Fruit fly (Drosophila melanogaster): Measurements from ENCODE around the gene Ibf1.

The Ibf1 gene

DNA sequence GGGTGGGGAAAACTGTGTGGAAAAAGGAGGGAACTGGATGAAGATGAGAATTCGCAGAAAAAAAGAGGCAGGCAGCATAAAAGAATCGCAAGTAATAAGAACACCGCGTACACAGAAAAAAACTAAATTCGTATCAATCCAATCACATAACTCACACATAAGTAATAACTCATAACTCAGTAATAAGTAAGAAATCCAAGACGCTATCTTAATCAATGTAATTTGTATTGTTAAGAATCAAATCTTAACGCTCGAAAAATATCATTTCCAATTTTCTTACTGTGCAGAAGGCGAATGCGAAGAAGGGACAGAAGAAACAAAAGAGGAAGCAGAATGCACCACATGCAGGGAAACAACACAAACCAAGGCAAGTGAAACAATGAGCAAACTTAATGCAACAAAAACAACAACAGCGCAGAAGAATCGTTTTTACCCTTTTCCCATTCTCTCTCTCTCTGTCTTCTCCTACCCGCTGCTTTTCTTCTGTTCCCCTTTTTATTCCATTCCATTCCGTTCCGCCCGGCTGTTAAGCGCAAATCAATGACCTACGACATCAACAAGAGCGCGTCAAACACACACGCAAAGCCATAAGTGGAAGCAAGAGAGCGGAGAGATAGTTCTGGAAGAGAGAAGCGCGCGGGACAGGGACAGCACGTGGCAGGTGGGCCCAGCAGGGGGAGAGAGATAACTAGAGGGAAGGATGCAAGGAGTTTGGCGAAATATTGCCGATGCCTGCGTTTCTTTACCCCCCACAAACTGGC is 29.5 kb upstream of the Ibf1 start (continued):
- TF ChIP-seq svp (GFP tag) (peak; percentile 100), achi (GFP tag; optimal IDR thresholded peaks at IDR 0.05) (peak; percentile 99), CG7368 (GFP tag; optimal IDR thresholded peaks at IDR 0.05) (peak; percentile 99), dac (GFP tag; optimal IDR thresholded peaks at IDR 0.05) (peak; percentile 75), CG6808 (GFP tag; optimal IDR thresholded peaks at IDR 0.05) (peak; percentile 99), Blimp-1 (GFP tag; optimal IDR thresholded peaks at IDR 0.05) (peak; percentile 95), Gug (GFP tag; IDR thresholded peaks at IDR 0.05) (peak; percentile 96), Smox (GFP tag; optimal IDR thresholded peaks at IDR 0.05) (peak; percentile 99), CG6854 (GFP tag; optimal IDR thresholded peaks at IDR 0.05) (peak; percentile 98), CG16779 (tag; optimal IDR thresholded peaks at IDR 0.05) (peak; percentile 97), CG8119 (GFP tag; IDR thresholded peaks at IDR 0.05) (peak; percentile 97), CG11762 (GFP tag; optimal IDR thresholded peaks at IDR 0.05; ENCODE audit: insufficient read depth) (peak; percentile 98), CG8319 (GFP tag; optimal IDR thresholded peaks at IDR 0.05) (peak; percentile 98), pdm3 (GFP tag; optimal IDR thresholded peaks at IDR 0.05) (peak; percentile 99), CG31627 (GFP tag; optimal IDR thresholded peaks at IDR 0.05) (peak; percentile 99), cyc (GFP tag; optimal IDR thresholded peaks at IDR 0.05) (peak; percentile 99), fd59A (GFP tag; optimal IDR thresholded peaks at IDR 0.05) (peak; percentile 99), Ets21C (GFP tag; optimal IDR thresholded peaks at IDR 0.05) (peak; percentile 98), dsx (GFP tag; optimal IDR thresholded peaks at IDR 0.05; ENCODE audit: poor library complexity, severe bottlenecking) (peak; percentile 99), CG9139 (GFP tag; optimal IDR thresholded peaks at IDR 0.05) (peak; percentile 99), CG10631 (GFP tag; optimal IDR thresholded peaks at IDR 0.05) (peak; percentile 100), Sox15 (GFP tag; optimal IDR thresholded peaks at IDR 0.05) (peak; percentile 98), eg (GFP tag; IDR thresholded peaks at IDR 0.05) (peak; percentile 95), CG8632 (GFP tag; optimal IDR thresholded peaks at IDR 0.05) (peak; percentile 99), CG3919 (GFP tag; optimal IDR thresholded peaks at IDR 0.05) (peak; percentile 99), CG34406 (GFP tag; optimal IDR thresholded peaks at IDR 0.05) (peak; percentile 99), CG15336 (GFP tag; IDR thresholded peaks at IDR 0.05) (peak; percentile 96)

DNA sequence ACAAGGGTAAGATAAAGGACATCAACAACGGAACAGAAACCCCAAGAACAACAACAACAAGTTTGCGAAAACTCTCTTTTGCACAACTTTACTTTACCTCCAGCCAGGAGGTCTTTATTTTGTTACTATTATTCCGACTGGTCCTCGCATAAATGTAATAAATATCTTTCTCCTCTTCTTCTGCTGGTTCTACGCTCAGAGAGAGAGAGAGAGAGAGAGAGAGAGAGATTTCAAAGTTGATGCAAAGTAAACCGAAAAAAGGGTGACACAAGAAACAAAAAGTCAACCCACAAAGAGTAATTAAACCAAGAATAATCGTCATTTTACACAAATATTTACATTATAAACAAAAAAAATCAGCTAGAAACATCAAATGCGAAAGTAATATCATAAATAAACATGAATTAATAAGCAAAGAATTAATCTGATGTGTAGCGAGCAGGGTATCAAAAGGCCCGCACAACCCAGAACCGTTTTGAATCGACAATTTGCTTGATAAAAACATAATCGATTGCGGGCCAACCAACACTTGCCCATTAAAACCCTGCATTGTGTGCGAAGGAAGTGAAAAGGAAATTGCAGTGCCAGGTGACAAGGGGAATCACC is 28.7 kb upstream of the Ibf1 start:
- no peak for TF ChIP-seq CG11294 (GFP tag; IDR thresholded peaks at IDR 0.05)
- TF ChIP-seq CG8319 (GFP tag; optimal IDR thresholded peaks at IDR 0.05) = peak; percentile 26
- TF ChIP-seq CG8119 (GFP tag; IDR thresholded peaks at IDR 0.05) = peak; percentile 47; the same call in 1 of the 3 replicates
- TF ChIP-seq OdsH (GFP tag; optimal IDR thresholded peaks at IDR 0.05) = peak; percentile 57
- peak; percentile 62 for TF ChIP-seq CG31627 (GFP tag; optimal IDR thresholded peaks at IDR 0.05)
- TF ChIP-seq Hr4 (GFP tag; optimal IDR thresholded peaks at IDR 0.05) = peak; percentile 1
- peak; percentile 15 for TF ChIP-seq Lpt (GFP tag; optimal IDR thresholded peaks at IDR 0.05)
- peak; percentile 51 for TF ChIP-seq spab (GFP tag; optimal IDR thresholded peaks at IDR 0.05)
- peak; percentile 65 for TF ChIP-seq topi (GFP tag; optimal IDR thresholded peaks at IDR 0.05)
- TF ChIP-seq CG4318 (GFP tag; optimal IDR thresholded peaks at IDR 0.05) = no peak
- peak; percentile 48 for TF ChIP-seq CG3032 (tag; optimal IDR thresholded peaks at IDR 0.05)
- TF ChIP-seq Sox102F (GFP tag; optimal IDR thresholded peaks at IDR 0.05) = peak; percentile 60
- TF ChIP-seq Eip93F (GFP tag; optimal IDR thresholded peaks at IDR 0.05) = no peak
- peak; percentile 59 for TF ChIP-seq CG6792 (GFP tag; optimal IDR thresholded peaks at IDR 0.05)
- TF ChIP-seq Met (GFP tag; optimal IDR thresholded peaks at IDR 0.05) = peak; percentile 67
- no peak for TF ChIP-seq fd85E (GFP tag; optimal IDR thresholded peaks at IDR 0.05)
- peak; percentile 70 for TF ChIP-seq esn (GFP tag; optimal IDR thresholded peaks at IDR 0.05)
- peak; percentile 42 to 60 for TF ChIP-seq salr (GFP tag; optimal IDR thresholded peaks at IDR 0.05)
- peak; percentile 21 for TF ChIP-seq Sox15 (GFP tag; optimal IDR thresholded peaks at IDR 0.05)
- no peak for TF ChIP-seq CG6276 (GFP tag; optimal IDR thresholded peaks at IDR 0.05)
- peak; percentile 50 for TF ChIP-seq CG10631 (GFP tag; optimal IDR thresholded peaks at IDR 0.05)
- peak; percentile 45 for TF ChIP-seq CG10669 (GFP tag; optimal IDR thresholded peaks at IDR 0.05)
- TF ChIP-seq CG9139 (GFP tag; optimal IDR thresholded peaks at IDR 0.05) = peak; percentile 13
- TF ChIP-seq fd59A (GFP tag; optimal IDR thresholded peaks at IDR 0.05) = peak; percentile 51
- TF ChIP-seq dac (GFP tag; optimal IDR thresholded peaks at IDR 0.05) = no peak
- TF ChIP-seq lz (GFP tag; optimal IDR thresholded peaks at IDR 0.05) = peak; percentile 48
- peak; percentile 53 for TF ChIP-seq cyc (GFP tag; optimal IDR thresholded peaks at IDR 0.05)
- no peak for TF ChIP-seq Blimp-1 (GFP tag; optimal IDR thresholded peaks at IDR 0.05)
- TF ChIP-seq fkh (GFP tag; optimal IDR thresholded peaks at IDR 0.05) = peak; percentile 35
- peak; percentile 30 for TF ChIP-seq CG6808 (GFP tag; optimal IDR thresholded peaks at IDR 0.05)
- peak; percentile 33 for TF ChIP-seq CG11762 (GFP tag; optimal IDR thresholded peaks at IDR 0.05; ENCODE audit: insufficient read depth)
